Worm (Caenorhabditis elegans): Measurements from ENCODE around the gene F57A8.7.

DNA sequence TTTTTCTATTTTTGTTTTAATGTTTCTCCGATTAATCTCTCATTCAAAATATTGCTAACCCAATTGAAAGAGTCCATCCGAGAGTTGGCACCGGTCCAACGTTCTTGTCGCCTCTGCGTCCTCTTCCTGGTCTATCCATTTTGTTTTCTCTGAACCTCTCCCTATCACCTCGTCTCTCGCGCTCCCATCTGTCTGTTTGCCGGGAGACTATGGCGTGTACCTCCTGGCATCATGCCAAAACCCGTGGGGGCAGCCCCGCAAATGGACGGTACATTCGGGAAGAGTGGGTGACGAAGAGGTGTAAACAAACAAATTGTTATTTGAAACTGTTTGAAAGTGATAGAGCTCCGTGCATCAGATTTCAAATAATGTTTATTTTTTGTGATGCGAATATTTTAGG is 39.3 kb upstream of the F57A8.7 start, which contains the start of gene T06E8.2:
- TF ChIP-seq attf-6 (GFP tag; IDR thresholded peaks at IDR 0.05) (no peak), egl-44 (GFP tag; IDR thresholded peaks at IDR 0.05) (no peak), sptf-2 (GFP tag; optimal IDR thresholded peaks at IDR 0.05) (no peak), nfyb-1 (GFP tag; IDR thresholded peaks at IDR 0.05) (no peak), unc-62 (GFP tag; optimal IDR thresholded peaks at IDR 0.05) (no peak), dox-1 (GFP tag; IDR thresholded peaks at IDR 0.05) (no peak), ceh-40 (GFP tag; IDR thresholded peaks at IDR 0.05) (no peak), mxl-1 (tag; optimal IDR thresholded peaks at IDR 0.05) (no peak), lin-26 (GFP tag; IDR thresholded peaks at IDR 0.05) (no peak), F49E8.2 (tag; optimal IDR thresholded peaks at IDR 0.05; ENCODE audit: insufficient read depth) (no peak), ekl-4 (GFP tag; IDR thresholded peaks at IDR 0.05) (no peak), lsy-27 (tag; optimal IDR thresholded peaks at IDR 0.05; ENCODE audit: borderline replicate concordance, insufficient read depth) (no peak)
